Worm (Caenorhabditis elegans) whole organism, young adult: ENCODE data around the gene F35A5.2.

Experiments used
- F22D6.2 ChIP-seq: sonication (generic microtip); optimal IDR thresholded peaks from 2 replicates; lab custom pipeline; 2016; ENCODE audit warnings: mild to moderate bottlenecking, missing genetic modification characterization, missing compliant biosample characterization
- F37B4.10 ChIP-seq: fragments of 200-800 bp; sonication (Bioruptor generic); IDR thresholded peaks from 2 replicates; pipeline ENCODE4 v1.3.6; 2022; ENCODE audit warnings: missing genetic modification characterization, missing compliant biosample characterization
- F39B2.1 ChIP-seq: fragments of 200-800 bp; sonication (Bioruptor generic); IDR thresholded peaks from 2 replicates; pipeline ENCODE4 v1.3.6; 2022; ENCODE audit warnings: missing genetic modification reagents, missing genetic modification characterization, missing compliant biosample characterization
- F49E8.2 ChIP-seq: sonication (generic microtip); optimal IDR thresholded peaks from 3 replicates; lab custom pipeline; 2017; ENCODE audit warnings: missing genetic modification characterization, mild to moderate bottlenecking, missing compliant biosample characterization, antibody characterized with exemption, moderate library complexity; ENCODE audit not compliant: insufficient read depth
- K12H6.12 ChIP-seq: fragments of 200-800 bp; sonication (Bioruptor generic); optimal IDR thresholded peaks from 2 replicates; lab custom pipeline; 2018; ENCODE audit warnings: mild to moderate bottlenecking, missing genetic modification characterization, missing compliant biosample characterization
- T07F8.4 ChIP-seq: sonication (generic microtip); optimal IDR thresholded peaks from 2 replicates; lab custom pipeline; 2016; ENCODE audit warnings: mild to moderate bottlenecking, missing genetic modification characterization, moderate library complexity, missing compliant biosample characterization
- Y67H2A.10 ChIP-seq: fragments of 200-800 bp; sonication (Bioruptor generic); conservative IDR thresholded peaks from 2 replicates; pipeline ENCODE4 v1.3.6; 2022; ENCODE audit warnings: missing genetic modification reagents, missing genetic modification characterization, missing compliant biosample characterization
- akir-1 ChIP-seq: fragments of 200-800 bp; sonication (Bioruptor generic); optimal IDR thresholded peaks from 2 replicates; lab custom pipeline; 2018; ENCODE audit warnings: mild to moderate bottlenecking, missing genetic modification characterization, moderate library complexity, missing compliant biosample characterization
- athp-1 ChIP-seq: sonication (generic microtip); optimal IDR thresholded peaks from 2 replicates; lab custom pipeline; 2017; ENCODE audit warnings: mild to moderate bottlenecking, missing genetic modification characterization, missing compliant biosample characterization
- bed-2 ChIP-seq: fragments of 200-800 bp; sonication (Bioruptor generic); IDR thresholded peaks from 2 replicates; pipeline ENCODE4 v1.3.6; 2022; ENCODE audit warnings: missing genetic modification reagents, missing genetic modification characterization, missing compliant biosample characterization
- cebp-1 ChIP-seq, 2 experiments: fragments of 200-800 bp in 1 of 2; sonication (Bioruptor generic) in 1 of 2; sonication (generic microtip) in 1 of 2; IDR thresholded peaks in 1 of 2; optimal IDR thresholded peaks in 1 of 2; 2 replicates each; pipeline versions ENCODE4 v1.3.6 to Lab custom; 2017 to 2022; ENCODE audit warnings: missing compliant biosample characterization in 2 of 2, missing genetic modification characterization in 2 of 2, mild to moderate bottlenecking in 1 of 2, missing genetic modification reagents in 1 of 2, moderate library complexity in 1 of 2
- ceh-40 ChIP-seq: fragments of 200-800 bp; sonication (Bioruptor generic); IDR thresholded peaks from 2 replicates; pipeline ENCODE4 v1.3.6; 2022; ENCODE audit warnings: missing genetic modification characterization, missing compliant biosample characterization
- ceh-91 ChIP-seq: fragments of 200-800 bp; sonication (Bioruptor generic); IDR thresholded peaks from 2 replicates; pipeline ENCODE4 v1.3.6; 2022; ENCODE audit warnings: missing genetic modification reagents, missing genetic modification characterization, missing compliant biosample characterization
- die-1 ChIP-seq: sonication (generic microtip); optimal IDR thresholded peaks from 2 replicates; lab custom pipeline; 2016; ENCODE audit warnings: missing genotype, mild to moderate bottlenecking, missing genetic modification characterization, missing compliant biosample characterization
- hrde-1 ChIP-seq: sonication (generic microtip); optimal IDR thresholded peaks from 2 replicates; lab custom pipeline; 2016; ENCODE audit warnings: missing genetic modification characterization, mild to moderate bottlenecking, missing compliant biosample characterization, moderate library complexity, missing genotype, missing genetic modification reagents, borderline replicate concordance
- hsf-1 ChIP-seq: fragments of 200-800 bp; sonication (Bioruptor generic); IDR thresholded peaks from 2 replicates; pipeline ENCODE4 v1.3.6; 2022; ENCODE audit warnings: missing genetic modification reagents, missing genetic modification characterization, missing compliant biosample characterization
- let-607 ChIP-seq, 2 experiments: fragments of 200-800 bp in 1 of 2; sonication (Bioruptor generic) in 1 of 2; sonication (generic microtip) in 1 of 2; optimal IDR thresholded peaks; 2 replicates each; lab custom pipeline; 2016 to 2018; ENCODE audit warnings: mild to moderate bottlenecking in 2 of 2, missing compliant biosample characterization in 2 of 2, missing genetic modification characterization in 2 of 2, moderate library complexity in 2 of 2, missing genotype in 1 of 2
- lin-35 ChIP-seq, 3 experiments: fragments of 150-350 bp in 2 of 3; sonication (generic microtip) in 1 of 3; optimal IDR thresholded peaks; 2 replicates each; lab custom pipeline; 2014 to 2018; ENCODE audit warnings: missing biosample characterization in 3 of 3, missing genetic modification characterization in 3 of 3, missing genetic modification reagents in 3 of 3
- lin-40 ChIP-seq: sonication (generic microtip); optimal IDR thresholded peaks from 2 replicates; lab custom pipeline; 2016; ENCODE audit warnings: missing genetic modification characterization, mild to moderate bottlenecking, missing compliant biosample characterization, missing genotype, missing genetic modification reagents
- lir-1 ChIP-seq: fragments of 200-800 bp; sonication (Bioruptor generic); conservative IDR thresholded peaks from 2 replicates; pipeline ENCODE4 v1.3.6; 2022; ENCODE audit warnings: missing genetic modification reagents, missing genetic modification characterization, missing compliant biosample characterization
- nfya-1 ChIP-seq: sonication (generic microtip); optimal IDR thresholded peaks from 2 replicates; lab custom pipeline; 2017; ENCODE audit warnings: antibody characterized with exemption, missing compliant biosample characterization, missing genetic modification characterization, borderline replicate concordance; ENCODE audit not compliant: insufficient read depth
- nfyb-1 ChIP-seq: fragments of 200-800 bp; sonication (Bioruptor generic); IDR thresholded peaks from 2 replicates; pipeline ENCODE4 v1.3.6; 2022; ENCODE audit warnings: missing genetic modification reagents, missing genetic modification characterization, missing compliant biosample characterization
- pbrm-1 ChIP-seq: fragments of 200-800 bp; sonication (Bioruptor generic); IDR thresholded peaks from 2 replicates; pipeline ENCODE4 v1.3.6; 2022; ENCODE audit warnings: missing genetic modification reagents, missing genetic modification characterization, missing compliant biosample characterization
- pha-4 ChIP-seq: fragments of 150-350 bp; sonication (generic microtip); optimal IDR thresholded peaks from 2 replicates; lab custom pipeline; 2014; ENCODE audit warnings: missing biosample characterization, missing genetic modification reagents, missing genetic modification characterization
- sdz-38 ChIP-seq: sonication (generic microtip); optimal IDR thresholded peaks from 2 replicates; lab custom pipeline; 2016; ENCODE audit warnings: missing genotype, missing genetic modification characterization, missing compliant biosample characterization
- sea-2 ChIP-seq: fragments of 200-800 bp; sonication (Bioruptor generic); IDR thresholded peaks from 2 replicates; pipeline ENCODE4 v1.3.6; 2022; ENCODE audit warnings: missing genetic modification characterization, missing compliant biosample characterization
- sptf-2 ChIP-seq: fragments of 200-800 bp; sonication (Bioruptor generic); optimal IDR thresholded peaks from 2 replicates; lab custom pipeline; 2018; ENCODE audit warnings: mild to moderate bottlenecking, missing genetic modification characterization, missing compliant biosample characterization
- tbp1 ChIP-seq: fragments of 200-800 bp; sonication (Bioruptor generic); optimal IDR thresholded peaks from 2 replicates; lab custom pipeline; 2018; ENCODE audit warnings: mild to moderate bottlenecking, missing genetic modification characterization, missing compliant biosample characterization
- tlf-1 ChIP-seq: fragments of 200-800 bp; sonication (Bioruptor generic); optimal IDR thresholded peaks from 2 replicates; lab custom pipeline; 2018; ENCODE audit warnings: mild to moderate bottlenecking, missing genetic modification characterization, missing compliant biosample characterization
- zfh-2 ChIP-seq: fragments of 200-800 bp; sonication (Bioruptor generic); conservative IDR thresholded peaks from 2 replicates; pipeline ENCODE4 v1.3.6; 2022; ENCODE audit warnings: missing genetic modification reagents, missing genetic modification characterization, missing compliant biosample characterization
- zim-3 ChIP-seq: sonication (generic microtip); optimal IDR thresholded peaks from 2 replicates; lab custom pipeline; 2017; ENCODE audit warnings: mild to moderate bottlenecking, missing genetic modification characterization, moderate library complexity, missing compliant biosample characterization
- ztf-25 ChIP-seq: fragments of 200-800 bp; sonication (Bioruptor generic); IDR thresholded peaks from 2 replicates; pipeline ENCODE4 v1.3.6; 2022; ENCODE audit warnings: missing genetic modification reagents, missing genetic modification characterization, missing compliant biosample characterization
- ztf-3 ChIP-seq: fragments of 200-800 bp; sonication (Bioruptor generic); optimal IDR thresholded peaks from 2 replicates; lab custom pipeline; 2018; ENCODE audit warnings: mild to moderate bottlenecking, missing genetic modification characterization, missing compliant biosample characterization

Gene F35A5.2

ce11 chrX:3772405-3772804, 32.5 kb upstream of the F35A5.2 start, which contains the start of gene F47B7.2:
Gene F47B7.2 (plus strand): TSS chrX:3772762.
- TF ChIP-seq athp-1 (tag; lab: Kevin White, UChicago) (no peak), let-607 (tag; optimal IDR thresholded peaks at IDR 0.05; lab: Kevin White, UChicago) (peak; percentile 85 to 91), tlf-1 (GFP tag; lab: Kevin White, UChicago) (no peak)

DNA sequence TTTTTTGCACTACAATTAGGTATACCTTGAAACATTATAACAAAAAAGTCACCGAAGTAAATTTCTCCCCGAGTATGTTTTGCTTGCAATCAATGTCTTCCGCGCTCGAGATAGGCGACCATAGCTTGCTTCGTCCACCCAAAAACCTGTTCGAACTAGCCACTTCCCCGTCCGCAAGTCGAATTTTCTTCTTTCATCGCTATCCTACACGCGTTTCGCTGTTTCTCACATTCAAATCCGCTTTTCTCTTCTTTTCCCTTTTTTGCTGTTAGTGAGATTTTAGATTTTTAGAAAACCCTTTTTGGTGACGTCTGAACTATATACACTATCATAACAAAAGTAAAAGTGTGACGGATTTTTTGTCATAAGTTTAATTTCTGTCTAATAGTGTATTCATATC, 31.7 kb upstream of the F35A5.2 start:
- no peak for TF ChIP-seq Y67H2A.10 (GFP tag; lab: Robert Waterston, UW)
- TF ChIP-seq cebp-1 (GFP tag; IDR thresholded peaks at IDR 0.05; lab: Robert Waterston, UW) = no peak
- no peak for TF ChIP-seq cebp-1 (tag; optimal IDR thresholded peaks at IDR 0.05; lab: Kevin White, UChicago)
- no peak for TF ChIP-seq hrde-1 (tag; lab: Kevin White, UChicago)
- TF ChIP-seq nfya-1 (tag; lab: Kevin White, UChicago) = no peak
- TF ChIP-seq zfh-2 (GFP tag; lab: Robert Waterston, UW) = no peak
- TF ChIP-seq F37B4.10 (GFP tag; lab: Robert Waterston, UW) = no peak
- TF ChIP-seq sptf-2 (GFP tag; lab: Kevin White, UChicago) = no peak
- no peak for TF ChIP-seq let-607 (tag; optimal IDR thresholded peaks at IDR 0.05; lab: Kevin White, UChicago)
- no peak for TF ChIP-seq tbp1
- no peak for TF ChIP-seq T07F8.4
- no peak for TF ChIP-seq hsf-1 (GFP tag; lab: Robert Waterston, UW)
- no peak for TF ChIP-seq sea-2 (GFP tag; lab: Robert Waterston, UW)
- TF ChIP-seq pbrm-1 (GFP tag; lab: Robert Waterston, UW) = no peak
- TF ChIP-seq akir-1 (GFP tag; lab: Kevin White, UChicago) = no peak
- no peak for TF ChIP-seq nfyb-1 (GFP tag; lab: Robert Waterston, UW)
- TF ChIP-seq lir-1 (GFP tag; lab: Robert Waterston, UW) = no peak

- TF ChIP-seq pha-4 = no peak
- TF ChIP-seq ztf-25 = no peak
- TF ChIP-seq zfh-2 (GFP tag; lab: Robert Waterston, UW) = no peak
- no peak for TF ChIP-seq die-1
- TF ChIP-seq F39B2.1 (GFP tag; lab: Robert Waterston, UW) = no peak
- TF ChIP-seq cebp-1 (GFP tag; IDR thresholded peaks at IDR 0.05; lab: Robert Waterston, UW) = no peak
- no peak for TF ChIP-seq cebp-1 (tag; optimal IDR thresholded peaks at IDR 0.05; lab: Kevin White, UChicago)
- TF ChIP-seq K12H6.12 (tag; lab: Kevin White, UChicago) = no peak
- TF ChIP-seq sdz-38 (tag; lab: Kevin White, UChicago) = no peak
- TF ChIP-seq lin-40 (tag; lab: Kevin White, UChicago) = no peak
- TF ChIP-seq ztf-3 = no peak
- no peak for TF ChIP-seq F49E8.2 (tag; lab: Kevin White, UChicago)
- TF ChIP-seq ceh-91 (GFP tag; lab: Robert Waterston, UW) = no peak
- no peak for TF ChIP-seq ceh-40 (GFP tag; lab: Robert Waterston, UW)
- no peak for TF ChIP-seq F22D6.2 (tag; lab: Kevin White, UChicago)
- TF ChIP-seq tbp1 = no peak
- TF ChIP-seq bed-2 = no peak
- TF ChIP-seq lin-35 (GFP tag; optimal IDR thresholded peaks at IDR 0.05; lab: Kevin White, UChicago) = no peak
- no peak for TF ChIP-seq zim-3 (tag; lab: Kevin White, UChicago)
These were observed 23.9 kb upstream of the F35A5.2 start, which contains the start of gene marg-1 for ce11 chrX:3781040-3781439. Gene marg-1 (minus strand): TSS chrX:3781140.
